Worm (Caenorhabditis elegans): ENCODE results near the gene srt-67.

srt-67 gene

ce11 chrV:5269024-5269535 is 11.8 kb upstream of the srt-67 start, which contains the start of gene penr-1 (continued):
- TF ChIP-seq egl-44 (GFP tag; IDR thresholded peaks at IDR 0.05) (no peak), hrde-1 (tag; optimal IDR thresholded peaks at IDR 0.05; ENCODE audit: borderline replicate concordance) (no peak), rpc-1 (optimal IDR thresholded peaks at IDR 0.05) (no peak), rpc-1 (tag; optimal IDR thresholded peaks at IDR 0.05) (no peak)

ce11 chrV:5265581-5265980 is 8.3 kb upstream of the srt-67 start, which contains the start of the genes srt-69 and B0238.12:
Gene srt-69, minus strand, starts transcription at chrV:5265681.
Gene B0238.12, plus strand, starts transcription at chrV:5265844.
- TF ChIP-seq pbrm-1 (GFP tag; IDR thresholded peaks at IDR 0.05) (no peak), ztf-28 (GFP tag; IDR thresholded peaks at IDR 0.05) (no peak), attf-3 (GFP tag; conservative IDR thresholded peaks at IDR 0.05) (no peak), ama-1 (optimal IDR thresholded peaks at IDR 0.05) (no peak), ama-1 (GFP tag; optimal IDR thresholded peaks at IDR 0.05) (no peak), nhr-90 (tag; optimal IDR thresholded peaks at IDR 0.05) (no peak), C06A6.2 (GFP tag; conservative IDR thresholded peaks at IDR 0.05) (no peak), F55B11.4 (tag; optimal IDR thresholded peaks at IDR 0.05; ENCODE audit: borderline replicate concordance, insufficient read depth) (no peak), hrde-1 (tag; optimal IDR thresholded peaks at IDR 0.05; ENCODE audit: borderline replicate concordance) (no peak), nhr-120 (GFP tag; IDR thresholded peaks at IDR 0.05) (no peak)

ce11 chrV:5262999-5263398 is 5.7 kb upstream of the srt-67 start, which contains the start of gene cest-30:
Gene cest-30, minus strand, starts transcription at chrV:5263099.
- TF ChIP-seq ztf-26 (tag; optimal IDR thresholded peaks at IDR 0.05) (no peak), rpc-1 (optimal IDR thresholded peaks at IDR 0.05) (no peak), rpc-1 (tag; optimal IDR thresholded peaks at IDR 0.05) (no peak), aptf-2 (GFP tag; conservative IDR thresholded peaks at IDR 0.05) (no peak), nfya-2 (GFP tag; IDR thresholded peaks at IDR 0.05) (no peak), hlh-26 (GFP tag; conservative IDR thresholded peaks at IDR 0.05) (no peak), ceh-58 (GFP tag; IDR thresholded peaks at IDR 0.05) (no peak), tlf-1 (GFP tag; optimal IDR thresholded peaks at IDR 0.05) (no peak), F55B11.4 (tag; optimal IDR thresholded peaks at IDR 0.05; ENCODE audit: borderline replicate concordance, insufficient read depth) (no peak)

- TF ChIP-seq madf-3 (GFP tag; IDR thresholded peaks at IDR 0.05) (no peak), sea-2 (GFP tag; IDR thresholded peaks at IDR 0.05) (no peak), dpl-1 (GFP tag; optimal IDR thresholded peaks at IDR 0.05) (no peak), ztf-25 (GFP tag; IDR thresholded peaks at IDR 0.05) (no peak), madf-6 (GFP tag; IDR thresholded peaks at IDR 0.05) (no peak), hlh-26 (GFP tag; conservative IDR thresholded peaks at IDR 0.05) (no peak), sptf-2 (GFP tag; optimal IDR thresholded peaks at IDR 0.05) (no peak), egl-44 (GFP tag; IDR thresholded peaks at IDR 0.05) (no peak)
These were observed 2.2 kb upstream of the srt-67 start, which contains the start of gene srt-70 for ce11 chrV:5259448-5259847. Gene srt-70, minus strand, starts transcription at chrV:5259548.

- TF ChIP-seq zim-3 (tag; optimal IDR thresholded peaks at IDR 0.05) (no peak), pha-4 (tag; optimal IDR thresholded peaks at IDR 0.05) (no peak), repo-1 (tag; optimal IDR thresholded peaks at IDR 0.05) (no peak)
These were observed 5.2 kb downstream of the srt-67 start, which contains the start of gene srt-68 for ce11 chrV:5252016-5252415. Gene srt-68, minus strand, starts transcription at chrV:5252116.

- no peak for TF ChIP-seq egrh-3 (GFP tag; IDR thresholded peaks at IDR 0.05)
- TF ChIP-seq ceh-27 (GFP tag; optimal IDR thresholded peaks at IDR 0.05): no peak
- no peak for TF ChIP-seq ceh-58 (GFP tag; IDR thresholded peaks at IDR 0.05)
- no peak for TF ChIP-seq ztf-18 (tag; optimal IDR thresholded peaks at IDR 0.05)
- no peak for TF ChIP-seq T07F8.4 (tag; optimal IDR thresholded peaks at IDR 0.05)
- TF ChIP-seq ztf-22 (GFP tag; optimal IDR thresholded peaks at IDR 0.05): no peak
- TF ChIP-seq aptf-2 (GFP tag; conservative IDR thresholded peaks at IDR 0.05): no peak
- TF ChIP-seq ekl-4 (GFP tag; IDR thresholded peaks at IDR 0.05): no peak
- no peak for TF ChIP-seq zfh-2 (GFP tag; conservative IDR thresholded peaks at IDR 0.05)
- TF ChIP-seq F33H1.4 (GFP tag; IDR thresholded peaks at IDR 0.05): no peak
- no peak for TF ChIP-seq ztf-3 (GFP tag; optimal IDR thresholded peaks at IDR 0.05)
- no peak for TF ChIP-seq B0035.1 (tag; optimal IDR thresholded peaks at IDR 0.05)
- TF ChIP-seq Y53G8AR.9 (GFP tag; conservative IDR thresholded peaks at IDR 0.05): no peak
- no peak for TF ChIP-seq bed-2 (GFP tag; IDR thresholded peaks at IDR 0.05)
- TF ChIP-seq lag-1 (GFP tag; IDR thresholded peaks at IDR 0.05): no peak
- TF ChIP-seq B0261.1 (tag; optimal IDR thresholded peaks at IDR 0.05): no peak
These were observed 14.2 kb downstream of the srt-67 start, which contains the start of gene cest-35.1 for ce11 chrV:5243036-5243435. Gene cest-35.1, minus strand, starts transcription at chrV:5243136.
